Worm (Caenorhabditis elegans) whole organism, L3 larva: ENCODE measurements around the gene nhr-261.

Experiments
- ceh-16 ChIP-seq: sonication (generic microtip); optimal IDR thresholded peaks from 2 replicates; lab custom pipeline; 2017; ENCODE audit warnings: missing biosample characterization, missing genetic modification characterization
- jun-1 ChIP-seq: fragments of 150-350 bp; optimal IDR thresholded peaks from 2 replicates; lab custom pipeline; 2014; ENCODE audit warnings: missing biosample characterization, missing genetic modification reagents, missing genetic modification characterization
- zag-1 ChIP-seq: fragments of 150-350 bp; optimal IDR thresholded peaks from 2 replicates; lab custom pipeline; 2014; ENCODE audit warnings: missing biosample characterization, missing genetic modification characterization
- ztf-11 ChIP-seq: fragments of 150-350 bp; optimal IDR thresholded peaks from 2 replicates; lab custom pipeline; 2014; ENCODE audit warnings: missing biosample characterization, missing genetic modification characterization

DNA sequence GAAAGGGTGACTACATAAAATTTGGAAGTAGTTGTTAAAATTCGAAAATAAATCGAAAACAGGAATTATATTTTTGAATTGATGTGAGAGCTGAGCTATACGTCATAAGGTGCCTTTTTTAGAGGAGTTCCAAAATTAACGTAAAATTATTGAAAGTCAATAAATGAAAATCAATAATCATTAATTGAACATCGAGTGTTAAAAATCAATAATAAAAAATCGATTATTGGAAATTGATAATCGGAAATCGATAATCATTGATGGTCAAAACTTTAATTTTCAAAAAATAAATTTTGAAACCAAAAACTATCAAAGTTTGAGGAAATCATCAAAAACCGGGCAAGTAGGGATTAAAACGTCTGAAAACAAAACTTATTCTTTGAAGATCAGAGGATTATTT, 49.1 kb upstream of the nhr-261 start:
- TF ChIP-seq ceh-16 (tag; lab: Kevin White, UChicago) (no peak), jun-1 (tag; lab: Kevin White, UChicago) (no peak), zag-1 (no peak), ztf-11 (tag; lab: Kevin White, UChicago) (no peak)
